Fruit fly (Drosophila melanogaster) whole organism, prepupa: ENCODE measurements around the gene wts.

Experiments
- Blimp-1 ChIP-seq: fragments of 200-800 bp; sonication (Bioruptor generic); optimal IDR thresholded peaks from 3 replicates; lab custom pipeline; 2017; ENCODE audit warnings: missing biosample characterization, missing genetic modification characterization, mild to moderate bottlenecking, moderate library complexity, missing genetic modification reagents
- CG10669 ChIP-seq: fragments of 200-800 bp; sonication (Bioruptor generic); optimal IDR thresholded peaks from 3 replicates; lab custom pipeline; 2018; ENCODE audit warnings: missing biosample characterization, mild to moderate bottlenecking, missing genetic modification characterization, moderate library complexity
- CG11294 ChIP-seq: fragments of 200-800 bp; sonication (Bioruptor generic); IDR thresholded peaks from 2 replicates; pipeline ENCODE4 v1.3.6; 2022; ENCODE audit warnings: missing biosample characterization, missing genetic modification characterization
- CG15336 ChIP-seq: fragments of 200-800 bp; sonication (Bioruptor generic); IDR thresholded peaks from 2 replicates; pipeline ENCODE4 v1.3.6; 2022; ENCODE audit warnings: missing biosample characterization, missing genetic modification characterization
- CG1621 ChIP-seq: fragments of 200-800 bp; sonication (Bioruptor generic); optimal IDR thresholded peaks from 3 replicates; lab custom pipeline; 2018; ENCODE audit warnings: missing biosample characterization, mild to moderate bottlenecking, missing genetic modification characterization
- CG16779 ChIP-seq: fragments of 200-800 bp; sonication (Bioruptor generic); optimal IDR thresholded peaks from 3 replicates; lab custom pipeline; 2017; ENCODE audit warnings: missing biosample characterization, mild to moderate bottlenecking, missing genetic modification characterization
- CG3032 ChIP-seq: fragments of 200-800 bp; optimal IDR thresholded peaks from 2 replicates; lab custom pipeline; 2019; ENCODE audit warnings: missing biosample characterization, mild to moderate bottlenecking, missing genetic modification characterization, moderate library complexity
- CG31627 ChIP-seq: fragments of 200-800 bp; sonication (Bioruptor generic); optimal IDR thresholded peaks from 3 replicates; lab custom pipeline; 2016; ENCODE audit warnings: missing biosample characterization, missing genetic modification characterization
- CG32006 ChIP-seq: fragments of 200-800 bp; sonication (Bioruptor generic); optimal IDR thresholded peaks from 3 replicates; lab custom pipeline; 2017; ENCODE audit warnings: missing biosample characterization, mild to moderate bottlenecking, missing genetic modification characterization
- CG34406 ChIP-seq: fragments of 200-800 bp; sonication (Bioruptor generic); optimal IDR thresholded peaks from 3 replicates; lab custom pipeline; 2016; ENCODE audit warnings: missing biosample characterization, missing genetic modification characterization
- CG3919 ChIP-seq: fragments of 200-800 bp; sonication (Bioruptor generic); optimal IDR thresholded peaks from 3 replicates; lab custom pipeline; 2016; ENCODE audit warnings: missing biosample characterization, missing genetic modification characterization
- CG6163 ChIP-seq: fragments of 200-800 bp; sonication (Bioruptor generic); IDR thresholded peaks from 3 replicates; pipeline ENCODE4 v1.3.6; 2022; ENCODE audit warnings: missing biosample characterization, missing genetic modification characterization
- CG6276 ChIP-seq: fragments of 200-800 bp; sonication (Bioruptor generic); optimal IDR thresholded peaks from 2 replicates; lab custom pipeline; 2017; ENCODE audit warnings: missing biosample characterization, mild to moderate bottlenecking, missing genetic modification characterization
- CG6854 ChIP-seq: fragments of 200-800 bp; sonication (Bioruptor generic); optimal IDR thresholded peaks from 2 replicates; lab custom pipeline; 2017; ENCODE audit warnings: missing biosample characterization, mild to moderate bottlenecking, missing genetic modification characterization
- CG7368 ChIP-seq: fragments of 200-800 bp; sonication (Bioruptor generic); optimal IDR thresholded peaks from 3 replicates; lab custom pipeline; 2016; ENCODE audit warnings: missing biosample characterization, missing genetic modification characterization
- CG8119 ChIP-seq: fragments of 200-800 bp; sonication (Bioruptor generic); IDR thresholded peaks from 3 replicates; pipeline ENCODE4 v1.3.6; 2022; ENCODE audit warnings: missing biosample characterization, missing genetic modification characterization
- CG9139 ChIP-seq: fragments of 200-800 bp; sonication (Bioruptor generic); optimal IDR thresholded peaks from 3 replicates; lab custom pipeline; 2017; ENCODE audit warnings: missing biosample characterization, mild to moderate bottlenecking, missing genetic modification characterization
- Eip75B ChIP-seq: fragments of 200-800 bp; sonication (Bioruptor generic); optimal IDR thresholded peaks from 3 replicates; lab custom pipeline; 2016; ENCODE audit warnings: missing biosample characterization, missing genetic modification characterization
- Ets21C ChIP-seq: fragments of 200-800 bp; sonication (Bioruptor generic); optimal IDR thresholded peaks from 3 replicates; lab custom pipeline; 2016; ENCODE audit warnings: missing biosample characterization, missing genetic modification characterization
- Ets96B ChIP-seq: fragments of 200-800 bp; optimal IDR thresholded peaks from 2 replicates; lab custom pipeline; 2019; ENCODE audit warnings: missing biosample characterization, mild to moderate bottlenecking, missing genetic modification characterization, moderate library complexity
- Gug ChIP-seq: fragments of 200-800 bp; sonication (Bioruptor generic); IDR thresholded peaks from 2 replicates; pipeline ENCODE4 v1.3.6; 2022; ENCODE audit warnings: missing biosample characterization, missing genetic modification characterization
- Hr39 ChIP-seq: fragments of 200-800 bp; sonication (Bioruptor generic); optimal IDR thresholded peaks from 2 replicates; lab custom pipeline; 2016; ENCODE audit warnings: missing biosample characterization, missing genetic modification characterization
- Lpt ChIP-seq: fragments of 200-800 bp; sonication (Bioruptor generic); optimal IDR thresholded peaks from 3 replicates; lab custom pipeline; 2016; ENCODE audit warnings: missing biosample characterization, missing genetic modification characterization
- Met ChIP-seq: fragments of 200-800 bp; sonication (Bioruptor generic); optimal IDR thresholded peaks from 3 replicates; lab custom pipeline; 2016; ENCODE audit warnings: missing biosample characterization, missing genetic modification characterization
- Smox ChIP-seq: fragments of 200-800 bp; sonication (Bioruptor generic); optimal IDR thresholded peaks from 3 replicates; lab custom pipeline; 2016; ENCODE audit warnings: missing biosample characterization, missing genetic modification characterization
- Sox102F ChIP-seq: fragments of 200-800 bp; sonication (Bioruptor generic); optimal IDR thresholded peaks from 2 replicates; lab custom pipeline; 2016; ENCODE audit warnings: missing biosample characterization, mild to moderate bottlenecking, missing genetic modification characterization
- Sox14 ChIP-seq: fragments of 200-800 bp; sonication (Bioruptor generic); optimal IDR thresholded peaks from 3 replicates; lab custom pipeline; 2016; ENCODE audit warnings: missing biosample characterization, missing genetic modification characterization
- Sox15 ChIP-seq: fragments of 200-800 bp; sonication (Bioruptor generic); optimal IDR thresholded peaks from 3 replicates; lab custom pipeline; 2016; ENCODE audit warnings: missing biosample characterization, missing genetic modification characterization
- acj6 ChIP-seq: fragments of 200-800 bp; sonication (Bioruptor generic); optimal IDR thresholded peaks from 3 replicates; lab custom pipeline; 2016; ENCODE audit warnings: missing biosample characterization, missing genetic modification characterization
- cyc ChIP-seq: fragments of 200-800 bp; sonication (Bioruptor generic); optimal IDR thresholded peaks from 3 replicates; lab custom pipeline; 2016; ENCODE audit warnings: missing biosample characterization, missing genetic modification characterization
- dac ChIP-seq: fragments of 200-800 bp; sonication (Bioruptor generic); optimal IDR thresholded peaks from 2 replicates; lab custom pipeline; 2017; ENCODE audit warnings: missing biosample characterization, mild to moderate bottlenecking, missing genetic modification characterization
- dsx ChIP-seq: fragments of 200-800 bp; optimal IDR thresholded peaks from 3 replicates; lab custom pipeline; 2019; ENCODE audit warnings: missing biosample characterization, mild to moderate bottlenecking, missing genetic modification characterization, moderate library complexity; ENCODE audit not compliant: poor library complexity, severe bottlenecking
- eg ChIP-seq: fragments of 200-800 bp; sonication (Bioruptor generic); IDR thresholded peaks from 3 replicates; pipeline ENCODE4 v1.3.6; 2022; ENCODE audit warnings: missing biosample characterization, missing genetic modification characterization
- esn ChIP-seq: fragments of 200-800 bp; sonication (Bioruptor generic); optimal IDR thresholded peaks from 2 replicates; lab custom pipeline; 2016; ENCODE audit warnings: missing biosample characterization, mild to moderate bottlenecking, missing genetic modification characterization, moderate library complexity
- fd59A ChIP-seq: fragments of 200-800 bp; sonication (Bioruptor generic); optimal IDR thresholded peaks from 2 replicates; lab custom pipeline; 2017; ENCODE audit warnings: missing biosample characterization, mild to moderate bottlenecking, missing genetic modification characterization, missing genetic modification reagents
- fd85E ChIP-seq: fragments of 200-800 bp; sonication (Bioruptor generic); optimal IDR thresholded peaks from 3 replicates; lab custom pipeline; 2016; ENCODE audit warnings: missing biosample characterization, missing genetic modification characterization
- fkh ChIP-seq: fragments of 200-800 bp; sonication (Bioruptor generic); optimal IDR thresholded peaks from 3 replicates; lab custom pipeline; 2017; ENCODE audit warnings: missing biosample characterization, mild to moderate bottlenecking, missing genetic modification characterization, moderate library complexity
- lz ChIP-seq: fragments of 200-800 bp; sonication (Bioruptor generic); optimal IDR thresholded peaks from 3 replicates; lab custom pipeline; 2016; ENCODE audit warnings: missing biosample characterization, missing genetic modification characterization
- pdm3 ChIP-seq: fragments of 200-800 bp; sonication (Bioruptor generic); optimal IDR thresholded peaks from 3 replicates; lab custom pipeline; 2016; ENCODE audit warnings: missing biosample characterization, missing genetic modification characterization
- salr ChIP-seq, 2 experiments: fragments of 200-800 bp; sonication (Bioruptor generic); optimal IDR thresholded peaks; 3 replicates each; lab custom pipeline; 2016 to 2018; ENCODE audit warnings: missing biosample characterization in 2 of 2, missing genetic modification characterization in 2 of 2, mild to moderate bottlenecking in 1 of 2
- ss ChIP-seq, 2 experiments: fragments of 200-800 bp; sonication (Bioruptor generic); optimal IDR thresholded peaks; 2 replicates in 1 of 2; 3 replicates in 1 of 2; lab custom pipeline; 2017 to 2018; ENCODE audit warnings: mild to moderate bottlenecking in 2 of 2, missing biosample characterization in 2 of 2, missing genetic modification characterization in 2 of 2, moderate library complexity in 1 of 2
- svp ChIP-seq: fragments of 200-800 bp; sonication (Bioruptor generic); peaks from one replicate; lab custom pipeline; 2016; ENCODE audit warnings: missing biosample characterization, missing genetic modification characterization
- topi ChIP-seq: fragments of 200-800 bp; sonication (Bioruptor generic); optimal IDR thresholded peaks from 3 replicates; lab custom pipeline; 2016; ENCODE audit warnings: missing biosample characterization, missing genetic modification characterization
- vri ChIP-seq: fragments of 200-800 bp; sonication (Bioruptor generic); optimal IDR thresholded peaks from 3 replicates; lab custom pipeline; 2016; ENCODE audit warnings: missing biosample characterization, mild to moderate bottlenecking, missing genetic modification characterization

Gene wts

dm6 chr3R:30813903-30814339 is 7.5 kb upstream of the wts start (continued):
- TF ChIP-seq CG6854 (GFP tag; lab: Kevin White, UChicago) (peak; percentile 76), Sox14 (GFP tag; lab: Kevin White, UChicago) (peak; percentile 77), CG1621 (peak; percentile 53), fkh (peak; percentile 97), CG15336 (GFP tag; lab: Robert Waterston, UW) (peak; percentile 86), fd85E (GFP tag; lab: Kevin White, UChicago) (peak; percentile 59), CG8119 (GFP tag; lab: Robert Waterston, UW) (peak; percentile 83), eg (peak; percentile 92), CG31627 (GFP tag; lab: Kevin White, UChicago) (peak; percentile 81), cyc (GFP tag; lab: Kevin White, UChicago) (peak; percentile 90), CG7368 (GFP tag; lab: Kevin White, UChicago) (peak; percentile 81), Lpt (GFP tag; lab: Kevin White, UChicago) (peak; percentile 63), Eip75B (GFP tag; lab: Kevin White, UChicago) (peak; percentile 79), Blimp-1 (peak; percentile 50), Sox102F (GFP tag; lab: Kevin White, UChicago) (peak; percentile 80), Smox (GFP tag; lab: Kevin White, UChicago) (peak; percentile 77), CG3919 (GFP tag; lab: Kevin White, UChicago) (peak; percentile 85), esn (GFP tag; lab: Kevin White, UChicago) (peak; percentile 89), CG9139 (GFP tag; lab: Kevin White, UChicago) (peak; percentile 34), ss (GFP tag; optimal IDR thresholded peaks at IDR 0.05; lab: Kevin White, UChicago) (peak; percentile 66 to 73), CG6276 (GFP tag; lab: Kevin White, UChicago) (peak; percentile 69), fd59A (GFP tag; lab: Kevin White, UChicago) (peak; percentile 35), svp (GFP tag; lab: Kevin White, UChicago) (peak; percentile 93), CG16779 (tag; lab: Kevin White, UChicago) (peak; percentile 18), Gug (GFP tag; lab: Robert Waterston, UW) (peak; percentile 83), acj6 (peak; percentile 80)

- TF ChIP-seq cyc (GFP tag; lab: Kevin White, UChicago), result peak; percentile 33
- TF ChIP-seq dac (GFP tag; lab: Kevin White, UChicago), result no peak
- no peak for TF ChIP-seq fd85E (GFP tag; lab: Kevin White, UChicago)
- TF ChIP-seq Eip75B (GFP tag; lab: Kevin White, UChicago), result no peak
- TF ChIP-seq Ets96B (tag; lab: Kevin White, UChicago), result no peak
- TF ChIP-seq Blimp-1, result no peak
- no peak for TF ChIP-seq CG11294
- no peak for TF ChIP-seq CG1621
- peak; percentile 83 for TF ChIP-seq svp (GFP tag; lab: Kevin White, UChicago)
- TF ChIP-seq Gug (GFP tag; lab: Robert Waterston, UW), result peak; percentile 35; the same call in 1 of the 2 replicates
- TF ChIP-seq pdm3 (GFP tag; lab: Kevin White, UChicago), result peak; percentile 40
- TF ChIP-seq CG6276 (GFP tag; lab: Kevin White, UChicago), result no peak
- TF ChIP-seq topi (GFP tag; lab: Kevin White, UChicago), result peak; percentile 42
- TF ChIP-seq vri (GFP tag; lab: Kevin White, UChicago), result peak; percentile 98
- peak; percentile 71 for TF ChIP-seq Met (GFP tag; lab: Kevin White, UChicago)
- TF ChIP-seq CG3032 (tag; lab: Kevin White, UChicago), result no peak
- peak; percentile 61 for TF ChIP-seq CG32006 (GFP tag; lab: Kevin White, UChicago)
- TF ChIP-seq CG6163 (GFP tag; lab: Robert Waterston, UW), result 0 out of 3 replicates have a peak, but pooled peaks have one; percentile 24
- peak; percentile 35 for TF ChIP-seq Sox102F (GFP tag; lab: Kevin White, UChicago)
- peak; percentile 67 for TF ChIP-seq esn (GFP tag; lab: Kevin White, UChicago)
- TF ChIP-seq lz, result peak; percentile 30
- no peak for TF ChIP-seq salr (GFP tag; optimal IDR thresholded peaks at IDR 0.05; lab: Kevin White, UChicago)
- TF ChIP-seq CG31627 (GFP tag; lab: Kevin White, UChicago), result peak; percentile 70
- no peak for TF ChIP-seq CG7368 (GFP tag; lab: Kevin White, UChicago)
- peak; percentile 69 for TF ChIP-seq Hr39 (GFP tag; lab: Kevin White, UChicago)
- peak; percentile 25 for TF ChIP-seq CG34406 (GFP tag; lab: Kevin White, UChicago)
- peak; percentile 59 for TF ChIP-seq Smox (GFP tag; lab: Kevin White, UChicago)
- peak; percentile 11 for TF ChIP-seq Sox14 (GFP tag; lab: Kevin White, UChicago)
- no peak for TF ChIP-seq Sox15 (GFP tag; lab: Kevin White, UChicago)
- peak; percentile 60 for TF ChIP-seq CG8119 (GFP tag; lab: Robert Waterston, UW)
- peak; percentile 58 for TF ChIP-seq acj6
- TF ChIP-seq Ets21C (GFP tag; lab: Kevin White, UChicago), result peak; percentile 27
- no peak for TF ChIP-seq fd59A (GFP tag; lab: Kevin White, UChicago)
- peak; percentile 18 for TF ChIP-seq CG10669
- TF ChIP-seq eg, result 0 out of 3 replicates have a peak, but pooled peaks have one; percentile 22
- peak; percentile 62 for TF ChIP-seq CG15336 (GFP tag; lab: Robert Waterston, UW)
- TF ChIP-seq dsx (GFP tag; lab: Kevin White, UChicago), result no peak
Observed at dm6 chr3R:30812401-30813207, 6.2 kb upstream of the wts start.
